Worm (Caenorhabditis elegans) whole organism, mixed stage, embryonic: ENCODE data around the gene his-2.

Source experiments
- blmp-1 ChIP-seq: fragments of 150-350 bp; optimal IDR thresholded peaks from 2 replicates; lab custom pipeline; 2014; ENCODE audit warnings: missing biosample characterization, missing genetic modification characterization
- ceh-39 ChIP-seq: fragments of 150-350 bp; optimal IDR thresholded peaks from 2 replicates; lab custom pipeline; 2014; ENCODE audit warnings: missing biosample characterization, missing genetic modification characterization
- ceh-43 ChIP-seq: fragments of 200-800 bp; sonication (Bioruptor generic); optimal IDR thresholded peaks from 2 replicates; lab custom pipeline; 2018; ENCODE audit warnings: mild to moderate bottlenecking, missing genetic modification characterization, moderate library complexity, missing compliant biosample characterization
- ceh-83 ChIP-seq: fragments of 200-800 bp; sonication (Bioruptor generic); optimal IDR thresholded peaks from 2 replicates; lab custom pipeline; 2018; ENCODE audit warnings: mild to moderate bottlenecking, missing genetic modification characterization, missing compliant biosample characterization
- ces-1 ChIP-seq: fragments of 150-350 bp; optimal IDR thresholded peaks from 2 replicates; lab custom pipeline; 2014; ENCODE audit warnings: missing biosample characterization, missing genetic modification reagents, missing genetic modification characterization
- elt-1 ChIP-seq: sonication (generic microtip); optimal IDR thresholded peaks from 2 replicates; lab custom pipeline; 2017; ENCODE audit warnings: missing genetic modification characterization, mild to moderate bottlenecking, missing compliant biosample characterization, antibody characterized with exemption, moderate library complexity, borderline replicate concordance; ENCODE audit not compliant: insufficient read depth
- flh-1 ChIP-seq: fragments of 200-800 bp; sonication (Bioruptor generic); optimal IDR thresholded peaks from 2 replicates; lab custom pipeline; 2018; ENCODE audit warnings: mild to moderate bottlenecking, missing genetic modification characterization, moderate library complexity, missing compliant biosample characterization
- hlh-1 ChIP-seq: fragments of 150-350 bp; optimal IDR thresholded peaks from 2 replicates; lab custom pipeline; 2014; ENCODE audit warnings: missing biosample characterization, missing genetic modification reagents, missing genetic modification characterization
- lin-13 ChIP-seq: fragments of 150-350 bp; optimal IDR thresholded peaks from 2 replicates; lab custom pipeline; 2014; ENCODE audit warnings: missing biosample characterization, missing genetic modification characterization
- lin-32 ChIP-seq: fragments of 200-800 bp; sonication (Bioruptor generic); optimal IDR thresholded peaks from 2 replicates; lab custom pipeline; 2018; ENCODE audit warnings: mild to moderate bottlenecking, missing genetic modification characterization, missing compliant biosample characterization
- lsy-2 ChIP-seq: fragments of 150-350 bp; optimal IDR thresholded peaks from 2 replicates; lab custom pipeline; 2014; ENCODE audit warnings: missing biosample characterization, missing genetic modification characterization
- mab-5 ChIP-seq: fragments of 150-350 bp; optimal IDR thresholded peaks from 2 replicates; lab custom pipeline; 2014; ENCODE audit warnings: missing biosample characterization, missing genetic modification characterization
- mep-1 ChIP-seq: fragments of 150-350 bp; optimal IDR thresholded peaks from 2 replicates; lab custom pipeline; 2017; ENCODE audit warnings: missing biosample characterization, missing genetic modification reagents, missing genetic modification characterization, inconsistent platforms
- mls-2 ChIP-seq: sonication (generic microtip); optimal IDR thresholded peaks from 2 replicates; lab custom pipeline; 2016; ENCODE audit warnings: mild to moderate bottlenecking, missing genetic modification characterization, moderate library complexity, missing compliant biosample characterization
- nhr-2 ChIP-seq: fragments of 150-350 bp; optimal IDR thresholded peaks from 2 replicates; lab custom pipeline; 2014; ENCODE audit warnings: missing biosample characterization, missing genetic modification characterization
- nhr-237 ChIP-seq: fragments of 150-350 bp; optimal IDR thresholded peaks from 2 replicates; lab custom pipeline; 2014; ENCODE audit warnings: missing biosample characterization, missing genetic modification characterization
- nhr-28 ChIP-seq: fragments of 150-350 bp; optimal IDR thresholded peaks from 2 replicates; lab custom pipeline; 2014; ENCODE audit warnings: missing biosample characterization, missing genetic modification characterization
- nhr-76 ChIP-seq: sonication (generic microtip); optimal IDR thresholded peaks from 2 replicates; lab custom pipeline; 2017; ENCODE audit warnings: missing biosample characterization, missing genetic modification characterization
- pha-4 ChIP-seq: fragments of 150-350 bp; optimal IDR thresholded peaks from 2 replicates; lab custom pipeline; 2018; ENCODE audit warnings: missing biosample characterization, missing genetic modification reagents, missing genetic modification characterization
- sem-2 ChIP-seq: fragments of 200-800 bp; sonication (Bioruptor generic); optimal IDR thresholded peaks from 2 replicates; lab custom pipeline; 2018; ENCODE audit warnings: mild to moderate bottlenecking, missing genetic modification characterization, missing compliant biosample characterization
- snpc-4 ChIP-seq: fragments of 150-350 bp; optimal IDR thresholded peaks from 2 replicates; lab custom pipeline; 2014; ENCODE audit warnings: missing biosample characterization, missing genetic modification characterization
- sptf-1 ChIP-seq: sonication (generic microtip); optimal IDR thresholded peaks from 2 replicates; lab custom pipeline; 2017; ENCODE audit warnings: mild to moderate bottlenecking, missing genetic modification characterization, moderate library complexity, missing compliant biosample characterization
- tbx-8 ChIP-seq: fragments of 200-800 bp; sonication (Bioruptor generic); optimal IDR thresholded peaks from 2 replicates; lab custom pipeline; 2018; ENCODE audit warnings: mild to moderate bottlenecking, missing genetic modification characterization, moderate library complexity, missing compliant biosample characterization
- unc-120 ChIP-seq: sonication (generic microtip); optimal IDR thresholded peaks from 2 replicates; lab custom pipeline; 2017; ENCODE audit warnings: missing genetic modification characterization, missing compliant biosample characterization; ENCODE audit not compliant: poor library complexity, severe bottlenecking
- unc-62 ChIP-seq: fragments of 150-350 bp; optimal IDR thresholded peaks from 2 replicates; lab custom pipeline; 2014; ENCODE audit warnings: missing biosample characterization, missing genetic modification reagents, missing genetic modification characterization
- zip-8 ChIP-seq: fragments of 150-350 bp; optimal IDR thresholded peaks from 2 replicates; lab custom pipeline; 2014; ENCODE audit warnings: missing biosample characterization, missing genetic modification characterization
- ztf-11 ChIP-seq: fragments of 150-350 bp; optimal IDR thresholded peaks from 2 replicates; lab custom pipeline; 2014; ENCODE audit warnings: missing biosample characterization, missing genetic modification characterization

The his-2 gene

DNA sequence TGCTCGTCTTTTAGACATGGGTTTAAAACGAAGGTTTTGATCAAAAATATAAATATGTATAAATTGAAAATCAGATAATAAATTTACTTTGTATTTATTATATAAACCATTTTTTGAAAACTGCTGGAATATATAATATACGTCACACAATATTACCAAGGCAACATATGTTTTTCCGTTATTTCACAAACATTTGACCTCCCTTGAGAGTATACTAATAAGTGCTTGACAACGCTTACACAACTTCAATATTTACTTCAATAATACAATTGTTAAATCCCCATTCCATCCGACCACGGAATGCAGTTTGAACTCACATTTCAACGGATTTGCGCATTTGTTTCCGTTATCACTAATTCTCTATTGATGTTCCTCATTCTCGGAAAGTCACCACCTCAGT is 5.4 kb upstream of the his-2 start, which contains the start of gene str-198:
TSS of gene str-198 (plus strand) at position 301 of the 400 bp plus-strand sequence.
- TF ChIP-seq flh-1 (GFP tag; lab: Kevin White, UChicago) (no peak), pha-4 (tag; lab: Kevin White, UChicago) (no peak), snpc-4 (no peak), unc-120 (tag; lab: Kevin White, UChicago) (no peak), ztf-11 (tag; lab: Kevin White, UChicago) (no peak), unc-62 (GFP tag; lab: Kevin White, UChicago) (no peak)

ce11 chrV:16047052-16047451 is 5.0 kb upstream of the his-2 start:
- TF ChIP-seq sptf-1 (tag; lab: Kevin White, UChicago) (no peak), zip-8 (tag; lab: Kevin White, UChicago) (no peak), ceh-43 (GFP tag; lab: Kevin White, UChicago) (no peak), flh-1 (GFP tag; lab: Kevin White, UChicago) (no peak), ces-1 (GFP tag; lab: Kevin White, UChicago) (no peak), hlh-1 (no peak), lin-32 (no peak), nhr-28 (no peak)

ce11 chrV:16046573-16046972 is 4.5 kb upstream of the his-2 start, which contains the start of gene ZK285.2:
ZK285.2 (plus strand) TSS chrV:16046873.
- TF ChIP-seq flh-1 (GFP tag; lab: Kevin White, UChicago) = no peak
- no peak for TF ChIP-seq ceh-39
- TF ChIP-seq nhr-237 = no peak
- TF ChIP-seq lin-13 (tag; lab: Kevin White, UChicago) = no peak
- no peak for TF ChIP-seq unc-120 (tag; lab: Kevin White, UChicago)
- TF ChIP-seq tbx-8 = no peak
- TF ChIP-seq lin-32 = no peak

DNA sequence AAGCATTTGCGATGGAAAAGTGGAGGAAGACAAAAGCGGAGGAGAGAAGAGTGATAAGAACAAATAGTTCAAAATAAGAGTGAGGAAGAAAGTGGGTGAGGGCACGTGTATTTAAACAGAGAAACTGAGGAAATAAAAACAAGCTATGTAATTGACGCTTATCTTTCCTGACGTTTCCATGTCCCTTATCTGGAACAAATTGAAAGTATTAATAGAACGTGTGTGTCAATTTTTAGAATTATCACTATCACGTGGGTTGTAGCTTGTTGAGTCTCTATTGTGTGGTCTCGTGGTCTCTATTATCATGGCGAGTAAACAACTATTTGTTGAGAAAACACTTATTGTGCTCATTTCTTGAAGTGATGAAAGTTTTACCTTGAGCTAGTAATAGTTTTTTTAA is 3.8 kb upstream of the his-2 start, which contains the start of gene T10C6.15:
TSS of gene T10C6.15 (minus strand) at position 104 of the 400 bp plus-strand sequence.
- no peak for TF ChIP-seq mep-1
- TF ChIP-seq flh-1 (GFP tag; lab: Kevin White, UChicago) = no peak
- no peak for TF ChIP-seq tbx-8
- no peak for TF ChIP-seq nhr-76 (tag; lab: Kevin White, UChicago)
- no peak for TF ChIP-seq lin-13 (tag; lab: Kevin White, UChicago)
- no peak for TF ChIP-seq ceh-39
- no peak for TF ChIP-seq mab-5 (tag; lab: Kevin White, UChicago)
- TF ChIP-seq ztf-11 (tag; lab: Kevin White, UChicago) = no peak
- no peak for TF ChIP-seq ceh-83 (GFP tag; lab: Kevin White, UChicago)
- no peak for TF ChIP-seq nhr-28

- no peak for TF ChIP-seq ceh-43 (GFP tag; lab: Kevin White, UChicago)
- TF ChIP-seq zip-8 (tag; lab: Kevin White, UChicago) = no peak
- no peak for TF ChIP-seq lsy-2 (tag; lab: Kevin White, UChicago)
- no peak for TF ChIP-seq lin-13 (tag; lab: Kevin White, UChicago)
- TF ChIP-seq flh-1 (GFP tag; lab: Kevin White, UChicago) = no peak
- no peak for TF ChIP-seq nhr-237
- TF ChIP-seq nhr-76 (tag; lab: Kevin White, UChicago) = no peak
- TF ChIP-seq nhr-2 (tag; lab: Kevin White, UChicago) = no peak
- TF ChIP-seq ztf-11 (tag; lab: Kevin White, UChicago) = no peak
- TF ChIP-seq blmp-1 (tag; lab: Kevin White, UChicago) = no peak
- no peak for TF ChIP-seq snpc-4
Measured at ce11 chrV:16043686-16044085, 1.6 kb upstream of the his-2 start.

DNA sequence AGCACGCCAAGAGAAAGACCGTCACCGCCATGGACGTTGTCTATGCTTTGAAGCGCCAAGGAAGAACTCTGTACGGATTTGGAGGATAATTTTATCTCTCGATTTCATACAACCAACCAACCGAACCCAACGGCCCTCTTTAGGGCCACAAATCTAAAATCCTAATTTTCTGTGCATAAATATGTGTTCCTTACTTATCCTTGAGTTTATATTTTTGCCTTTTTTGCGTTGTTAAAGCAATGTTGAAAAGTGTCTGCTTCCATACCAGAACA is 596 bp upstream of the his-2 start:
- peak; percentile 24 for TF ChIP-seq zip-8 (tag; lab: Kevin White, UChicago)
- no peak for TF ChIP-seq mls-2 (tag; lab: Kevin White, UChicago)
- TF ChIP-seq sem-2 (GFP tag; lab: Kevin White, UChicago) = peak; percentile 9
- no peak for TF ChIP-seq elt-1 (tag; lab: Kevin White, UChicago)

DNA sequence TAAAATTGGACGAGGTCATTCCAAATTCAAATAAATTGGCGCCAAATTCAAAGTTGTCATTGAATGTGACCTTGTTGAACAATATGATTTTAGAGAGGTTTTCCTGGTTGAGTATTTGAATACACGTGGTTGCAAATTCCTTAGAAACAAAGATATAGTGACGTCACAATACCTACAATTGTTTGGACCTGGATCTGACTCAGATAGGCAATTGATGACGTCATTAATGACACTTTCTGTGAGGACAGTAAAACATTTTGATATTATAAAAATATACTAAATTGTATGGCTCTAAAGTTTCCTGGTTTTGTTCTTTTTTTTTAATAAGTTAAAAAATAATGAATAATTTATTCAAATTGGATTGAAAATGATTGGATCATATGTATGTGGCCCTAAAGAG is 671 bp downstream of the his-2 start:
- TF ChIP-seq nhr-2 (tag; lab: Kevin White, UChicago) (no peak), ceh-39 (peak; percentile 11), zip-8 (tag; lab: Kevin White, UChicago) (peak; percentile 94)
